Worm (Caenorhabditis elegans) whole organism, mixed stage, embryonic: ENCODE data around the gene Y116A8C.30.

Experiments used
- drap-1 ChIP-seq: fragments of 200-800 bp; sonication (Bioruptor generic); optimal IDR thresholded peaks from 3 replicates; lab custom pipeline; 2018; ENCODE audit warnings: mild to moderate bottlenecking, missing genetic modification characterization, missing compliant biosample characterization
- lin-13 ChIP-seq: fragments of 150-350 bp; optimal IDR thresholded peaks from 2 replicates; lab custom pipeline; 2014; ENCODE audit warnings: missing biosample characterization, missing genetic modification characterization
- lsy-2 ChIP-seq: fragments of 150-350 bp; optimal IDR thresholded peaks from 2 replicates; lab custom pipeline; 2014; ENCODE audit warnings: missing biosample characterization, missing genetic modification characterization
- nhr-12 ChIP-seq: fragments of 150-350 bp; optimal IDR thresholded peaks from 2 replicates; lab custom pipeline; 2014; ENCODE audit warnings: missing biosample characterization, missing genetic modification characterization
- pha-4 ChIP-seq: fragments of 150-350 bp; optimal IDR thresholded peaks from 2 replicates; lab custom pipeline; 2018; ENCODE audit warnings: missing biosample characterization, missing genetic modification reagents, missing genetic modification characterization
- sptf-1 ChIP-seq: sonication (generic microtip); optimal IDR thresholded peaks from 2 replicates; lab custom pipeline; 2017; ENCODE audit warnings: mild to moderate bottlenecking, missing genetic modification characterization, moderate library complexity, missing compliant biosample characterization
- unc-39 ChIP-seq: fragments of 150-350 bp; optimal IDR thresholded peaks from 2 replicates; lab custom pipeline; 2014; ENCODE audit warnings: missing biosample characterization, missing genetic modification characterization
- unc-62 ChIP-seq: fragments of 150-350 bp; optimal IDR thresholded peaks from 2 replicates; lab custom pipeline; 2014; ENCODE audit warnings: missing biosample characterization, missing genetic modification reagents, missing genetic modification characterization

DNA sequence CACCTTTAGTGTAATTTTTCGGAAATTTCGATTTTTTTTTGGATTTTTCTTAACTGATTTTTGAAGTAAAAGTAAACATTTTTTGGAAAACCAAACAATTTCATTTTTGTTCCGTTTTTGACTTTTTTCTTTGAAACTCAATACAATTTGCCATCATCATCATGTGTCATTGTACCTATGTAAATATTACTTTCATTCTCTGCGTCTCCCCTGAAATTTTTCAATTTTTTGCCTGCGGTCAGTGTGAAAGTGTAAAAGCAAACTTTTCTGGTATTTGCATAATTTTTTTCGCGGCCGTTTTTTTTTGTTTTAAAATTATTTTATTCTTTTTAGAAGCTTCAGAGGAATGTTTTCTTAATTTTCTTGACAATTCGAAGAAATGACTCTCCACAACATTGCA lies 9.8 kb downstream of the Y116A8C.30 start, which contains the start of gene Y116A8C.29:
- TF ChIP-seq unc-39 (tag; lab: Kevin White, UChicago), result no peak
- no peak for TF ChIP-seq drap-1 (GFP tag; lab: Kevin White, UChicago)
- no peak for TF ChIP-seq nhr-12
- no peak for TF ChIP-seq unc-62 (GFP tag; lab: Kevin White, UChicago)
- TF ChIP-seq lin-13 (tag; lab: Kevin White, UChicago), result no peak
- TF ChIP-seq lsy-2 (tag; lab: Kevin White, UChicago), result no peak
- no peak for TF ChIP-seq sptf-1 (tag; lab: Kevin White, UChicago)
- TF ChIP-seq pha-4 (tag; lab: Kevin White, UChicago), result no peak
